Worm (Caenorhabditis elegans) whole organism, L3 larva: ENCODE data around the gene ctl-2.

Experiments
- ZK546.5 ChIP-seq: sonication (generic microtip); optimal IDR thresholded peaks from 2 replicates; lab custom pipeline; 2017; ENCODE audit warnings: missing biosample characterization, missing genetic modification characterization
- aly-2 ChIP-seq: fragments of 150-350 bp; optimal IDR thresholded peaks from 2 replicates; lab custom pipeline; 2014; ENCODE audit warnings: missing biosample characterization, missing genetic modification characterization
- ama-1 ChIP-seq: fragments of 150-350 bp; optimal IDR thresholded peaks from 2 replicates; lab custom pipeline; 2018
- ceh-28 ChIP-seq: fragments of 150-350 bp; optimal IDR thresholded peaks from 2 replicates; lab custom pipeline; 2014; ENCODE audit warnings: missing biosample characterization, missing genetic modification reagents, missing genetic modification characterization
- ceh-82 ChIP-seq: fragments of 150-350 bp; optimal IDR thresholded peaks from 2 replicates; lab custom pipeline; 2014; ENCODE audit warnings: missing biosample characterization, missing genetic modification characterization
- ceh-9 ChIP-seq: sonication (generic microtip); optimal IDR thresholded peaks from 2 replicates; lab custom pipeline; 2018; ENCODE audit warnings: missing biosample characterization, missing genetic modification characterization
- egl-5 ChIP-seq: fragments of 150-350 bp; optimal IDR thresholded peaks from 2 replicates; lab custom pipeline; 2017; ENCODE audit warnings: missing biosample characterization, missing genetic modification reagents, missing genetic modification characterization, inconsistent platforms
- elt-1 ChIP-seq: fragments of 150-350 bp; optimal IDR thresholded peaks from 2 replicates; lab custom pipeline; 2014; ENCODE audit warnings: missing biosample characterization, missing genetic modification characterization
- elt-2 ChIP-seq: sonication (generic microtip); optimal IDR thresholded peaks from 2 replicates; lab custom pipeline; 2016; ENCODE audit warnings: missing genetic modification reagents, mild to moderate bottlenecking, missing genetic modification characterization, missing compliant biosample characterization
- eor-1 ChIP-seq, 2 experiments: fragments of 150-350 bp; optimal IDR thresholded peaks; 2 replicates each; lab custom pipeline; 2014 to 2018; ENCODE audit warnings: missing biosample characterization in 2 of 2, missing genetic modification characterization in 2 of 2
- fkh-10 ChIP-seq: sonication (generic microtip); optimal IDR thresholded peaks from 2 replicates; lab custom pipeline; 2017; ENCODE audit warnings: missing biosample characterization, missing genetic modification reagents, missing genetic modification characterization
- fkh-2 ChIP-seq: fragments of 150-350 bp; optimal IDR thresholded peaks from 2 replicates; lab custom pipeline; 2014; ENCODE audit warnings: missing biosample characterization, missing genetic modification reagents, missing genetic modification characterization
- fos-1 ChIP-seq: fragments of 150-350 bp; optimal IDR thresholded peaks from 2 replicates; lab custom pipeline; 2014; ENCODE audit warnings: missing biosample characterization, missing genetic modification characterization
- hmg-11 ChIP-seq: sonication (generic microtip); optimal IDR thresholded peaks from 2 replicates; lab custom pipeline; 2016; ENCODE audit warnings: missing genetic modification characterization, missing compliant biosample characterization
- jun-1 ChIP-seq: fragments of 150-350 bp; optimal IDR thresholded peaks from 2 replicates; lab custom pipeline; 2014; ENCODE audit warnings: missing biosample characterization, missing genetic modification reagents, missing genetic modification characterization
- lin-15B ChIP-seq: fragments of 150-350 bp; optimal IDR thresholded peaks from 2 replicates; lab custom pipeline; 2014; ENCODE audit warnings: missing biosample characterization, missing genetic modification characterization
- lin-39 ChIP-seq: fragments of 150-350 bp; optimal IDR thresholded peaks from 2 replicates; lab custom pipeline; 2018; ENCODE audit warnings: missing biosample characterization, missing genetic modification reagents, missing genetic modification characterization
- lsy-12 ChIP-seq: sonication (generic microtip); optimal IDR thresholded peaks from 2 replicates; lab custom pipeline; 2016; ENCODE audit warnings: mild to moderate bottlenecking, missing genetic modification characterization, missing compliant biosample characterization
- mml-1 ChIP-seq: fragments of 150-350 bp; sonication (generic microtip); optimal IDR thresholded peaks from 3 replicates; lab custom pipeline; 2014; ENCODE audit warnings: missing biosample characterization, missing genetic modification characterization
- nhr-11 ChIP-seq: fragments of 150-350 bp; optimal IDR thresholded peaks from 2 replicates; lab custom pipeline; 2014; ENCODE audit warnings: missing biosample characterization, missing genetic modification characterization
- nhr-12 ChIP-seq: fragments of 150-350 bp; optimal IDR thresholded peaks from 2 replicates; lab custom pipeline; 2014; ENCODE audit warnings: missing biosample characterization, missing genetic modification characterization
- nhr-23 ChIP-seq: fragments of 150-350 bp; optimal IDR thresholded peaks from 2 replicates; lab custom pipeline; 2014; ENCODE audit warnings: missing biosample characterization, missing genetic modification reagents, missing genetic modification characterization
- nhr-237 ChIP-seq: fragments of 150-350 bp; optimal IDR thresholded peaks from 2 replicates; lab custom pipeline; 2014; ENCODE audit warnings: missing biosample characterization, missing genetic modification characterization
- nhr-25 ChIP-seq: sonication (generic microtip); optimal IDR thresholded peaks from 2 replicates; lab custom pipeline; 2017; ENCODE audit warnings: missing biosample characterization, missing genetic modification characterization
- nhr-28 ChIP-seq: fragments of 150-350 bp; optimal IDR thresholded peaks from 2 replicates; lab custom pipeline; 2014; ENCODE audit warnings: missing biosample characterization, missing genetic modification characterization
- nhr-43 ChIP-seq: sonication (generic microtip); optimal IDR thresholded peaks from 2 replicates; lab custom pipeline; 2016; ENCODE audit warnings: mild to moderate bottlenecking, missing genetic modification characterization, missing compliant biosample characterization; ENCODE audit not compliant: poor library complexity, severe bottlenecking
- nhr-67 ChIP-seq: fragments of 150-350 bp; optimal IDR thresholded peaks from 2 replicates; lab custom pipeline; 2014; ENCODE audit warnings: missing biosample characterization, missing genetic modification characterization
- nhr-76 ChIP-seq: fragments of 150-350 bp; sonication (generic microtip); optimal IDR thresholded peaks from 5 replicates; lab custom pipeline; 2014; ENCODE audit warnings: missing biosample characterization, missing genetic modification characterization
- nhr-77 ChIP-seq: fragments of 150-350 bp; optimal IDR thresholded peaks from 2 replicates; lab custom pipeline; 2014; ENCODE audit warnings: missing biosample characterization, missing genetic modification characterization
- pha-4 ChIP-seq: fragments of 150-350 bp; optimal IDR thresholded peaks from 2 replicates; lab custom pipeline; 2014; ENCODE audit warnings: missing biosample characterization, missing genetic modification reagents, missing genetic modification characterization
- pqm-1 ChIP-seq: fragments of 150-350 bp; optimal IDR thresholded peaks from 2 replicates; lab custom pipeline; 2017; ENCODE audit warnings: missing biosample characterization, missing genetic modification characterization, inconsistent platforms
- skn-1 ChIP-seq: fragments of 150-350 bp; optimal IDR thresholded peaks from 2 replicates; lab custom pipeline; 2014; ENCODE audit warnings: missing biosample characterization, missing genetic modification characterization
- snpc-4 ChIP-seq: fragments of 150-350 bp; optimal IDR thresholded peaks from 2 replicates; lab custom pipeline; 2014; ENCODE audit warnings: missing biosample characterization, missing genetic modification characterization
- tbx-2 ChIP-seq: sonication (generic microtip); optimal IDR thresholded peaks from 2 replicates; lab custom pipeline; 2016; ENCODE audit warnings: mild to moderate bottlenecking, missing genetic modification characterization, missing compliant biosample characterization
- unc-39 ChIP-seq: sonication (generic microtip); optimal IDR thresholded peaks from 4 replicates; lab custom pipeline; 2017; ENCODE audit warnings: missing biosample characterization, missing genetic modification characterization
- ztf-11 ChIP-seq: fragments of 150-350 bp; optimal IDR thresholded peaks from 2 replicates; lab custom pipeline; 2014; ENCODE audit warnings: missing biosample characterization, missing genetic modification characterization
- ztf-4 ChIP-seq: fragments of 150-350 bp; optimal IDR thresholded peaks from 2 replicates; lab custom pipeline; 2014; ENCODE audit warnings: missing biosample characterization, missing genetic modification characterization

The ctl-2 gene

ce11 chrII:14296320-14296719 lies 5.5 kb downstream of the ctl-2 start (continued):
- no peak for TF ChIP-seq ceh-82 (tag; lab: Kevin White, UChicago)
- TF ChIP-seq nhr-77 (tag; lab: Kevin White, UChicago) = no peak
- TF ChIP-seq ceh-9 (tag; lab: Kevin White, UChicago) = no peak
- peak; percentile 24 for TF ChIP-seq egl-5 (tag; lab: Kevin White, UChicago)
- TF ChIP-seq mml-1 (tag; lab: Kevin White, UChicago) = no peak
- TF ChIP-seq nhr-43 (tag; lab: Kevin White, UChicago) = peak; percentile 47
- TF ChIP-seq nhr-25 (tag; lab: Kevin White, UChicago) = peak; percentile 27
- no peak for TF ChIP-seq fos-1 (tag; lab: Kevin White, UChicago)
- peak; percentile 42 for TF ChIP-seq snpc-4 (tag; lab: Kevin White, UChicago)
- TF ChIP-seq ama-1 = no peak
- TF ChIP-seq skn-1 (tag; lab: Kevin White, UChicago) = no peak
- no peak for TF ChIP-seq nhr-12 (tag; lab: Kevin White, UChicago)
- TF ChIP-seq unc-39 = no peak
- TF ChIP-seq ceh-28 = peak; percentile 23
- TF ChIP-seq lin-15B (tag; lab: Kevin White, UChicago) = no peak

- no peak for TF ChIP-seq nhr-67 (tag; lab: Kevin White, UChicago)
- no peak for TF ChIP-seq fos-1 (tag; lab: Kevin White, UChicago)
- no peak for TF ChIP-seq hmg-11 (tag; lab: Kevin White, UChicago)
- TF ChIP-seq nhr-12 (tag; lab: Kevin White, UChicago) = no peak
- TF ChIP-seq fkh-2 (tag; lab: Kevin White, UChicago) = no peak
- TF ChIP-seq ztf-11 = no peak
- no peak for TF ChIP-seq ceh-82 (tag; lab: Kevin White, UChicago)
- TF ChIP-seq unc-39 = no peak
- no peak for TF ChIP-seq aly-2 (tag; lab: Kevin White, UChicago)
- no peak for TF ChIP-seq fkh-10 (GFP tag; lab: Kevin White, UChicago)
- TF ChIP-seq nhr-25 (tag; lab: Kevin White, UChicago) = no peak
- TF ChIP-seq tbx-2 = no peak
- TF ChIP-seq nhr-11 (tag; lab: Kevin White, UChicago) = no peak
- no peak for TF ChIP-seq nhr-76 (tag; lab: Kevin White, UChicago)
- TF ChIP-seq snpc-4 (tag; lab: Kevin White, UChicago) = no peak
- no peak for TF ChIP-seq ztf-4 (tag; lab: Kevin White, UChicago)
- TF ChIP-seq elt-1 (tag; lab: Kevin White, UChicago) = no peak
- no peak for TF ChIP-seq nhr-23 (tag; lab: Kevin White, UChicago)
- no peak for TF ChIP-seq ceh-28
These were observed 7.4 kb downstream of the ctl-2 start for ce11 chrII:14294390-14294789.

DNA sequence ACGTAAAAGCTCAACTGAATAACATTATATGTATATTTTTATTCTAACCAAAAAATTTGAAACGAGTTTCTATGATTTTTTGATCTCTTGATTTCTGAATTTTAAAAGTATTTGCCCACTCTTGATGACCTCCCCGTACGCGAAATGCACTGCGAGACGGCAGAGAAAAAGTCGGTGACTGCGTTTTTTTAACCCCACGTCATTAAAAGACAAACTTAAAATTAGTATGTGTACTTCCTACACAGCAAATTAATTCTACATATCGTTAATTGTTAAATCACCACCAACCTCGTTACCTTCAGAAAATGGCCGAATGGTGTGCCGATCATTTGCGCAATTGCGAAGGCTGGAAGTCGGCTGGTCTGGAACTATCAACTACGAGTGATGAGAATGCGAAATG lies 9.3 kb downstream of the ctl-2 start, which contains the start of gene Y54G11A.4:
TSS of gene Y54G11A.4 (plus strand) at position 301 of the 400 bp plus-strand sequence.
- TF ChIP-seq pha-4 = peak; percentile 40
- TF ChIP-seq ceh-28 = no peak

DNA sequence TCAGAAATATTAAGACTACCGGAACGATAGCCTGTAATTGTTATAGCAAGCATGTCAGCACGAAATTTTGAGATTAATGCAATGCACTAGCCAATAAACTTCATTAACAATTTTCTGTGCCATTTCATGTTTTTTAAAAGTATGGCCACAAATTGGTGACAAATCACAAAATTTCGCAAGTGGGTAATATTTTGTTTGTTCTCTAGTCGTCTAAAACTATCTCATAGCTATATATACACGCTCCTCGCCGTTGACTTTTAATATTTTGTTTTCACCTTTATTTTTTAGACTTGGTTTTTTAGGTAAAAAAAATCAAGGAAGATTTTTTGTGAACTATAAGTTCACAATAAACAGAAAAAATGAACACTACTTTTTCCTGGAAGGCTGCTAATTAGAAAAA lies 11.0 kb downstream of the ctl-2 start:
- TF ChIP-seq nhr-67 (tag; lab: Kevin White, UChicago) (no peak), fkh-10 (GFP tag; lab: Kevin White, UChicago) (no peak), eor-1 (tag; optimal IDR thresholded peaks at IDR 0.05; lab: Kevin White, UChicago) (no peak), pqm-1 (tag; lab: Kevin White, UChicago) (peak; percentile 53), nhr-28 (tag; lab: Kevin White, UChicago) (no peak), lin-39 (tag; lab: Kevin White, UChicago) (no peak), egl-5 (tag; lab: Kevin White, UChicago) (no peak), nhr-77 (tag; lab: Kevin White, UChicago) (no peak), nhr-43 (tag; lab: Kevin White, UChicago) (no peak), snpc-4 (tag; lab: Kevin White, UChicago) (no peak), ztf-11 (no peak), fkh-2 (tag; lab: Kevin White, UChicago) (no peak), nhr-237 (tag; lab: Kevin White, UChicago) (no peak), unc-39 (no peak), ceh-9 (tag; lab: Kevin White, UChicago) (no peak), tbx-2 (no peak), nhr-76 (tag; lab: Kevin White, UChicago) (no peak), ceh-82 (tag; lab: Kevin White, UChicago) (no peak), jun-1 (tag; lab: Kevin White, UChicago) (no peak), ZK546.5 (tag; lab: Kevin White, UChicago) (no peak), ceh-28 (no peak), lsy-12 (tag; lab: Kevin White, UChicago) (no peak), skn-1 (tag; lab: Kevin White, UChicago) (peak; percentile 33), elt-2 (peak; percentile 29), hmg-11 (tag; lab: Kevin White, UChicago) (no peak), pha-4 (peak; percentile 81)
- TF ChIP-seq, all 47 proteins: peak for 4
